Fruit fly (Drosophila melanogaster): ENCODE results near the gene CG15824.
A peak's percentile ranks its signal among the peaks of the same experiment; 100 is the strongest.

Gene CG15824

dm6 chr2L:845341-846004 is 39.5 kb downstream of the CG15824 start (continued):
- TF ChIP-seq grau (tag; optimal IDR thresholded peaks at IDR 0.05), result peak; percentile 86
- peak; percentile 74 for TF ChIP-seq CG6254 (GFP tag; optimal IDR thresholded peaks at IDR 0.05)
- TF ChIP-seq Abd-B (GFP tag; optimal IDR thresholded peaks at IDR 0.05), result peak; percentile 78
- peak; percentile 80 for TF ChIP-seq CG10654 (GFP tag; optimal IDR thresholded peaks at IDR 0.05)
- TF ChIP-seq CG13123 (GFP tag; optimal IDR thresholded peaks at IDR 0.05), result peak; percentile 71
- peak; percentile 33 for TF ChIP-seq MESR4 (GFP tag; optimal IDR thresholded peaks at IDR 0.05)
- TF ChIP-seq peb (GFP tag; IDR thresholded peaks at IDR 0.05), result peak; percentile 70
- TF ChIP-seq CG11723 (GFP tag; optimal IDR thresholded peaks at IDR 0.05), result peak; percentile 72
- TF ChIP-seq CG9876 (GFP tag; optimal IDR thresholded peaks at IDR 0.05), result peak; percentile 72
- no peak for TF ChIP-seq gfzf (GFP tag; optimal IDR thresholded peaks at IDR 0.05)
- TF ChIP-seq ham (GFP tag; IDR thresholded peaks at IDR 0.05), result peak; percentile 49; the same call in 1 of the 2 replicates
- TF ChIP-seq CG32772 (GFP tag; IDR thresholded peaks at IDR 0.05), result peak; percentile 83
- peak; percentile 71; the same call in 2 of the 3 replicates for TF ChIP-seq z (GFP tag; IDR thresholded peaks at IDR 0.05)
- peak; percentile 86 for TF ChIP-seq chn (GFP tag; optimal IDR thresholded peaks at IDR 0.05)
- TF ChIP-seq scrt (GFP tag; optimal IDR thresholded peaks at IDR 0.05), result peak; percentile 83
- TF ChIP-seq Drgx (GFP tag; IDR thresholded peaks at IDR 0.05), result peak; percentile 90
- TF ChIP-seq yki (optimal IDR thresholded peaks at IDR 0.05), result no peak
- TF ChIP-seq tup (GFP tag; optimal IDR thresholded peaks at IDR 0.05), result no peak
- no peak for TF ChIP-seq grn (GFP tag; optimal IDR thresholded peaks at IDR 0.05)
- peak; percentile 89 for TF ChIP-seq unpg (GFP tag; optimal IDR thresholded peaks at IDR 0.05)
- peak; percentile 80 for TF ChIP-seq dm (GFP tag; optimal IDR thresholded peaks at IDR 0.05)
- peak; percentile 40 for TF ChIP-seq CG10431 (GFP tag; optimal IDR thresholded peaks at IDR 0.05)
- TF ChIP-seq Dfd (GFP tag; optimal IDR thresholded peaks at IDR 0.05), result no peak
- peak; percentile 59 for TF ChIP-seq NC2β (GFP tag; optimal IDR thresholded peaks at IDR 0.05)
- peak; percentile 83 for TF ChIP-seq CG6175 (GFP tag; IDR thresholded peaks at IDR 0.05)
- TF ChIP-seq Gug (GFP tag; IDR thresholded peaks at IDR 0.05), result peak; percentile 88; the same call in 3 of the 4 replicates
- no peak for TF ChIP-seq Sry-β (GFP tag; optimal IDR thresholded peaks at IDR 0.05)
- no peak for TF ChIP-seq pita (GFP tag; optimal IDR thresholded peaks at IDR 0.05)
- peak; percentile 17 for TF ChIP-seq HmgD (GFP tag; optimal IDR thresholded peaks at IDR 0.05)
- peak; percentile 92 for TF ChIP-seq Dbx (GFP tag; IDR thresholded peaks at IDR 0.05)
- TF ChIP-seq wdn (GFP tag; IDR thresholded peaks at IDR 0.05), result peak; percentile 81
- peak; percentile 24 for TF ChIP-seq ftz-f1 (GFP tag; optimal IDR thresholded peaks at IDR 0.05)
- TF ChIP-seq danr (GFP tag; IDR thresholded peaks at IDR 0.05), result peak; percentile 73; the same call in 1 of the 2 replicates
- TF ChIP-seq YL-1 (GFP tag; optimal IDR thresholded peaks at IDR 0.05), result peak; percentile 62
- TF ChIP-seq CG7987 (GFP tag; optimal IDR thresholded peaks at IDR 0.05), result peak; percentile 52
- no peak for TF ChIP-seq HLH4C (GFP tag; IDR thresholded peaks at IDR 0.05; ENCODE audit: partially characterized antibody)
- no peak for TF ChIP-seq corto (GFP tag; optimal IDR thresholded peaks at IDR 0.05)
- TF ChIP-seq CG17328 (GFP tag; IDR thresholded peaks at IDR 0.05), result peak; percentile 84
- peak; percentile 87 for TF ChIP-seq CG8924 (tag; optimal IDR thresholded peaks at IDR 0.05)
- peak; percentile 75 for TF ChIP-seq CG30431 (GFP tag; optimal IDR thresholded peaks at IDR 0.05)
- peak; percentile 88 for TF ChIP-seq lilli (GFP tag; optimal IDR thresholded peaks at IDR 0.05)
- TF ChIP-seq CG8944 (GFP tag; optimal IDR thresholded peaks at IDR 0.05), result peak; percentile 84
- TF ChIP-seq CG6654 (GFP tag; optimal IDR thresholded peaks at IDR 0.05), result peak; percentile 58
- no peak for TF ChIP-seq Bgb (GFP tag; IDR thresholded peaks at IDR 0.05; ENCODE audit: partially characterized antibody)
- peak; percentile 89 for TF ChIP-seq chm (GFP tag; IDR thresholded peaks at IDR 0.05)
- TF ChIP-seq lov (optimal IDR thresholded peaks at IDR 0.05), result no peak
- peak; percentile 78; the same call in 1 of the 3 replicates for TF ChIP-seq lov (GFP tag; IDR thresholded peaks at IDR 0.05)
- TF ChIP-seq slou (GFP tag; optimal IDR thresholded peaks at IDR 0.05), result peak; percentile 44
- TF ChIP-seq ab (GFP tag; optimal IDR thresholded peaks at IDR 0.05), result peak; percentile 58
- peak; percentile 81 for TF ChIP-seq org-1 (GFP tag; optimal IDR thresholded peaks at IDR 0.05)
- TF ChIP-seq Gsc (GFP tag; IDR thresholded peaks at IDR 0.05), result peak; percentile 63
